Worm (Caenorhabditis elegans): Measurements from ENCODE around the gene snf-7.
A peak's percentile ranks its signal among the peaks of the same experiment; 100 is the strongest.

The snf-7 gene

DNA sequence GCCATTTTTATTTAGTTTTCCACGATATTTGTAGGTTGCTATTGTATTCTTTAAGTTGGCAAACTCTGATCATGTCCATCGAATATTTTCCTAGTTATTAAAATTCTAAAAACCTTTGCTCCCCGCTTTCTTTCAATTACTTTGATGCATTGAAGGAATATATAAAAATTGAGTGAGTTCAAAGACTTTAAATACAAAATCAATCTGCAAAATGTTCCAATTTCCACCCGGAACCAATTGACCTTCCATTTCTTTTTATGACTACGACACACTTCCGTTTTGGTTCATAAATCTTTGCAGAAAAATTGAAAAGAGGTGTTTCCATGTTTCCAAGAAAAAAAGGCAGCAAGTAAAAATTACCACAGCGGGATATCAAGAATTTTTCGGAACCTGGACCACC, 34.5 kb downstream of the snf-7 start, which contains the start of gene F54F12.2:
TSS of gene F54F12.2 (plus strand) at position 301 of the 400 bp plus-strand sequence.
- no peak for TF ChIP-seq sptf-1 (tag; optimal IDR thresholded peaks at IDR 0.05)
- TF ChIP-seq lin-32 (GFP tag; optimal IDR thresholded peaks at IDR 0.05), result no peak
- no peak for TF ChIP-seq unc-120 (tag; optimal IDR thresholded peaks at IDR 0.05; ENCODE audit: poor library complexity, severe bottlenecking)
- TF ChIP-seq nhr-28 (tag; optimal IDR thresholded peaks at IDR 0.05), result no peak
- TF ChIP-seq unc-62 (GFP tag; optimal IDR thresholded peaks at IDR 0.05), result no peak
- no peak for TF ChIP-seq nhr-12 (tag; optimal IDR thresholded peaks at IDR 0.05)
- TF ChIP-seq ces-1 (GFP tag; optimal IDR thresholded peaks at IDR 0.05), result no peak
- TF ChIP-seq lsy-2 (tag; optimal IDR thresholded peaks at IDR 0.05), result no peak
- TF ChIP-seq M03D4.4 (tag; optimal IDR thresholded peaks at IDR 0.05), result no peak
- TF ChIP-seq unc-39 (tag; optimal IDR thresholded peaks at IDR 0.05), result no peak
- no peak for TF ChIP-seq ztf-11 (tag; optimal IDR thresholded peaks at IDR 0.05)
- no peak for TF ChIP-seq hlh-1 (tag; optimal IDR thresholded peaks at IDR 0.05)
- no peak for TF ChIP-seq ceh-39 (tag; optimal IDR thresholded peaks at IDR 0.05)
- no peak for TF ChIP-seq ham-2 (GFP tag; optimal IDR thresholded peaks at IDR 0.05)
- no peak for TF ChIP-seq sem-2 (GFP tag; optimal IDR thresholded peaks at IDR 0.05)

ce11 chrIII:13049956-13050355, 44.7 kb downstream of the snf-7 start:
- no peak for TF ChIP-seq elt-1 (tag; optimal IDR thresholded peaks at IDR 0.05; ENCODE audit: borderline replicate concordance, insufficient read depth)

- TF ChIP-seq unc-62 (GFP tag; optimal IDR thresholded peaks at IDR 0.05) (no peak), elt-3 (tag; optimal IDR thresholded peaks at IDR 0.05) (no peak), mab-5 (tag; optimal IDR thresholded peaks at IDR 0.05) (no peak), flh-1 (GFP tag; optimal IDR thresholded peaks at IDR 0.05) (no peak), lin-32 (GFP tag; optimal IDR thresholded peaks at IDR 0.05) (no peak), hlh-1 (tag; optimal IDR thresholded peaks at IDR 0.05) (no peak), nhr-237 (tag; optimal IDR thresholded peaks at IDR 0.05) (no peak), ham-2 (GFP tag; optimal IDR thresholded peaks at IDR 0.05) (no peak), elt-1 (tag; optimal IDR thresholded peaks at IDR 0.05; ENCODE audit: borderline replicate concordance, insufficient read depth) (no peak), pha-4 (tag; optimal IDR thresholded peaks at IDR 0.05) (no peak), lin-13 (tag; optimal IDR thresholded peaks at IDR 0.05) (no peak), sptf-1 (tag; optimal IDR thresholded peaks at IDR 0.05) (no peak), M03D4.4 (tag; optimal IDR thresholded peaks at IDR 0.05) (no peak), ceh-83 (GFP tag; optimal IDR thresholded peaks at IDR 0.05) (no peak), nhr-12 (tag; optimal IDR thresholded peaks at IDR 0.05) (no peak), unc-39 (tag; optimal IDR thresholded peaks at IDR 0.05) (no peak), cnd-1 (tag; optimal IDR thresholded peaks at IDR 0.05) (no peak), bed-3 (GFP tag; optimal IDR thresholded peaks at IDR 0.05) (no peak)
These were observed 50.1 kb downstream of the snf-7 start, which contains the start of gene F54F12.1 for ce11 chrIII:13055342-13055741. Gene F54F12.1, minus strand, starts transcription at chrIII:13055442.

ce11 chrIII:13056230-13056629, 51.0 kb downstream of the snf-7 start:
- TF ChIP-seq ham-2 (GFP tag; optimal IDR thresholded peaks at IDR 0.05), result peak; percentile 20
- TF ChIP-seq nhr-2 (tag; optimal IDR thresholded peaks at IDR 0.05), result no peak

DNA sequence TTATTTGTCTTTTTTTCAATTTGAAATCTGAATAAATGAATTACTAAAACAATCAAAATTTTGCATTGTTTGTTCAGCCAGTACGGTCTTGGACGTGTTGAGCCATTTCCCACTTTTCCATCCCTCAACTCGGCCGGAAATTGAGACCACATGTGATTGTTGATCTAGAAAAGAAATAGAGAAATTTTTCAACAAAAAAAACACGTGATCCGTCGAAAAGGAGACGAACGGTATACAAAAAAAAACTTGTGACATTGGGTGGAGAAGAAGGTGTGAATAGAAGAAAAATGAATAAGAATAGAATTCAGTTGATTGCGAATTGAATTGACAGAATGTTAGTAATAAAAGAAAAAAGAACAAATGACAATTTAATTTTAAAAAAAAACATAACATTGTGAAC, 51.5 kb downstream of the snf-7 start:
- TF ChIP-seq nhr-237 (tag; optimal IDR thresholded peaks at IDR 0.05) (no peak), elt-3 (tag; optimal IDR thresholded peaks at IDR 0.05) (no peak), lin-13 (tag; optimal IDR thresholded peaks at IDR 0.05) (no peak), unc-39 (tag; optimal IDR thresholded peaks at IDR 0.05) (no peak), snpc-4 (tag; optimal IDR thresholded peaks at IDR 0.05) (no peak), tbx-8 (GFP tag; optimal IDR thresholded peaks at IDR 0.05) (no peak), nhr-76 (tag; optimal IDR thresholded peaks at IDR 0.05) (no peak), flh-1 (GFP tag; optimal IDR thresholded peaks at IDR 0.05) (no peak)

ce11 chrIII:13058140-13058539, 52.9 kb downstream of the snf-7 start:
- TF ChIP-seq snpc-4 (tag; optimal IDR thresholded peaks at IDR 0.05) (no peak), M03D4.4 (tag; optimal IDR thresholded peaks at IDR 0.05) (no peak), elt-1 (tag; optimal IDR thresholded peaks at IDR 0.05; ENCODE audit: borderline replicate concordance, insufficient read depth) (no peak), lin-13 (tag; optimal IDR thresholded peaks at IDR 0.05) (no peak), zip-8 (tag; optimal IDR thresholded peaks at IDR 0.05) (no peak), mls-2 (tag; optimal IDR thresholded peaks at IDR 0.05) (no peak), bed-3 (GFP tag; optimal IDR thresholded peaks at IDR 0.05) (no peak)

Data from whole organism, mixed stage, embryonic.